Fruit fly (Drosophila melanogaster) whole organism, wandering third instar larva: Measurements from ENCODE around the gene CG32988.
A peak's percentile ranks its signal among the peaks of the same experiment; 100 is the strongest.

Experiments
- CG9705 ChIP-seq: fragments of 200-800 bp; sonication (Bioruptor generic); optimal IDR thresholded peaks from 2 replicates; lab custom pipeline; 2018; ENCODE audit warnings: missing biosample characterization, mild to moderate bottlenecking, missing genetic modification characterization
- Dif ChIP-seq: fragments of 200-275, 200-300 bp; sonication (Bioruptor generic); optimal IDR thresholded peaks from 2 replicates; lab custom pipeline; 2018; ENCODE audit warnings: missing biosample characterization, missing genetic modification characterization; ENCODE audit not compliant: partially characterized antibody
- GATAd ChIP-seq: sonication (Bioruptor generic); optimal IDR thresholded peaks from 2 replicates; lab custom pipeline; 2016; ENCODE audit warnings: missing biosample characterization, missing genetic modification characterization
- HLH106 ChIP-seq: fragments of 200-800 bp; optimal IDR thresholded peaks from 3 replicates; lab custom pipeline; 2019; ENCODE audit warnings: missing biosample characterization, mild to moderate bottlenecking, missing genetic modification characterization, moderate library complexity
- Hnf4 ChIP-seq: fragments of 200-800 bp; sonication (Bioruptor generic); optimal IDR thresholded peaks from 2 replicates; lab custom pipeline; 2016; ENCODE audit warnings: missing biosample characterization, mild to moderate bottlenecking, missing genetic modification characterization
- Hr83 ChIP-seq: fragments of 200-300 bp; sonication (Bioruptor generic); optimal IDR thresholded peaks from 2 replicates; lab custom pipeline; 2016; ENCODE audit warnings: missing biosample characterization, mild to moderate bottlenecking, missing genetic modification characterization, moderate library complexity; ENCODE audit not compliant: poor library complexity, severe bottlenecking
- N ChIP-seq: fragments of >200 bp; optimal IDR thresholded peaks from 2 replicates; lab custom pipeline; 2018; ENCODE audit warnings: missing biosample characterization, missing external identifiers, missing genetic modification characterization
- OdsH ChIP-seq: fragments of 200-800 bp; sonication (Bioruptor generic); optimal IDR thresholded peaks from 2 replicates; lab custom pipeline; 2016; ENCODE audit warnings: missing biosample characterization, mild to moderate bottlenecking, missing genetic modification characterization
- Rel ChIP-seq, 2 experiments: fragments of 200-800 bp; sonication (Bioruptor generic) in 1 of 2; optimal IDR thresholded peaks; 2 replicates in 1 of 2; 3 replicates in 1 of 2; lab custom pipeline; 2016 to 2019; ENCODE audit warnings: mild to moderate bottlenecking in 2 of 2, missing biosample characterization in 2 of 2, missing genetic modification characterization in 2 of 2, moderate library complexity in 1 of 2
- Sp1 ChIP-seq: fragments of 200-800 bp; sonication (Bioruptor generic); optimal IDR thresholded peaks from 3 replicates; lab custom pipeline; 2019; ENCODE audit warnings: missing biosample characterization, mild to moderate bottlenecking, missing genetic modification characterization, moderate library complexity
- Vsx2 ChIP-seq: fragments of 200-300, 225-300 bp; sonication (Bioruptor generic); optimal IDR thresholded peaks from 2 replicates; lab custom pipeline; 2018; ENCODE audit warnings: missing biosample characterization, missing genetic modification characterization; ENCODE audit not compliant: partially characterized antibody
- br ChIP-seq: fragments of 200-800 bp; sonication (Bioruptor generic); optimal IDR thresholded peaks from 2 replicates; lab custom pipeline; 2016; ENCODE audit warnings: missing biosample characterization, missing genetic modification characterization
- brk ChIP-seq: fragments of 200-800 bp; sonication (Bioruptor generic); optimal IDR thresholded peaks from 2 replicates; lab custom pipeline; 2016; ENCODE audit warnings: missing biosample characterization, mild to moderate bottlenecking, missing genetic modification characterization
- dl ChIP-seq, 2 experiments: fragments of 175-275, 200-275 bp in 1 of 2; fragments of 200-275 bp in 1 of 2; sonication (Bioruptor generic); optimal IDR thresholded peaks; lab custom pipeline; 2018; ENCODE audit warnings: mild to moderate bottlenecking in 2 of 2, missing biosample characterization in 2 of 2, missing genetic modification characterization in 2 of 2, moderate library complexity in 2 of 2; ENCODE audit not compliant: partially characterized antibody in 2 of 2, insufficient read depth in 1 of 2
- dmrt93B ChIP-seq: fragments of 200-800 bp; sonication (Bioruptor generic); optimal IDR thresholded peaks from 2 replicates; lab custom pipeline; 2018; ENCODE audit warnings: missing biosample characterization, mild to moderate bottlenecking, missing genetic modification characterization
- ey ChIP-seq: fragments of 200-800 bp; sonication (Bioruptor generic); optimal IDR thresholded peaks from 2 replicates; lab custom pipeline; 2016; ENCODE audit warnings: missing biosample characterization, missing genetic modification characterization
- foxo ChIP-seq, 2 experiments: fragments of 200-800 bp; sonication (Bioruptor generic); optimal IDR thresholded peaks; 2 replicates in 1 of 2; 3 replicates in 1 of 2; lab custom pipeline; 2016 to 2017; ENCODE audit warnings: missing biosample characterization in 2 of 2, missing genetic modification characterization in 2 of 2
- fru ChIP-seq: fragments of 200-800 bp; sonication (Bioruptor generic); optimal IDR thresholded peaks from 3 replicates; lab custom pipeline; 2016; ENCODE audit warnings: missing biosample characterization, mild to moderate bottlenecking, missing genetic modification characterization
- h ChIP-seq: fragments of 200-800 bp; sonication (Bioruptor generic); optimal IDR thresholded peaks from 3 replicates; lab custom pipeline; 2016; ENCODE audit warnings: missing biosample characterization, mild to moderate bottlenecking, missing genetic modification characterization
- lola ChIP-seq: fragments of >200 bp; optimal IDR thresholded peaks from 2 replicates; lab custom pipeline; 2017; ENCODE audit warnings: missing biosample characterization, missing genetic modification characterization
- pan ChIP-seq: fragments of >200 bp; optimal IDR thresholded peaks from 2 replicates; lab custom pipeline; 2017
- psq ChIP-seq: fragments of 200-800 bp; sonication (Bioruptor generic); optimal IDR thresholded peaks from 3 replicates; lab custom pipeline; 2017; ENCODE audit warnings: missing biosample characterization, mild to moderate bottlenecking, missing genetic modification characterization, moderate library complexity
- rgr ChIP-seq: fragments of 200-800 bp; sonication (Bioruptor generic); optimal IDR thresholded peaks from 3 replicates; lab custom pipeline; 2016; ENCODE audit warnings: missing biosample characterization, mild to moderate bottlenecking, missing genetic modification characterization
- sage ChIP-seq: fragments of 200-800 bp; sonication (Bioruptor generic); optimal IDR thresholded peaks from 2 replicates; lab custom pipeline; 2016; ENCODE audit warnings: missing biosample characterization, mild to moderate bottlenecking, missing genetic modification characterization
- sv ChIP-seq: fragments of 200-800 bp; sonication (Bioruptor generic); optimal IDR thresholded peaks from 3 replicates; lab custom pipeline; 2016; ENCODE audit warnings: missing biosample characterization, missing genetic modification characterization
- usp ChIP-seq: fragments of >200 bp; optimal IDR thresholded peaks from 2 replicates; lab custom pipeline; 2017; ENCODE audit warnings: missing biosample characterization, missing genetic modification characterization
- woc ChIP-seq: sonication (Bioruptor generic); optimal IDR thresholded peaks from 2 replicates; lab custom pipeline; 2016; ENCODE audit warnings: missing biosample characterization, mild to moderate bottlenecking, missing genetic modification characterization

The CG32988 gene

DNA sequence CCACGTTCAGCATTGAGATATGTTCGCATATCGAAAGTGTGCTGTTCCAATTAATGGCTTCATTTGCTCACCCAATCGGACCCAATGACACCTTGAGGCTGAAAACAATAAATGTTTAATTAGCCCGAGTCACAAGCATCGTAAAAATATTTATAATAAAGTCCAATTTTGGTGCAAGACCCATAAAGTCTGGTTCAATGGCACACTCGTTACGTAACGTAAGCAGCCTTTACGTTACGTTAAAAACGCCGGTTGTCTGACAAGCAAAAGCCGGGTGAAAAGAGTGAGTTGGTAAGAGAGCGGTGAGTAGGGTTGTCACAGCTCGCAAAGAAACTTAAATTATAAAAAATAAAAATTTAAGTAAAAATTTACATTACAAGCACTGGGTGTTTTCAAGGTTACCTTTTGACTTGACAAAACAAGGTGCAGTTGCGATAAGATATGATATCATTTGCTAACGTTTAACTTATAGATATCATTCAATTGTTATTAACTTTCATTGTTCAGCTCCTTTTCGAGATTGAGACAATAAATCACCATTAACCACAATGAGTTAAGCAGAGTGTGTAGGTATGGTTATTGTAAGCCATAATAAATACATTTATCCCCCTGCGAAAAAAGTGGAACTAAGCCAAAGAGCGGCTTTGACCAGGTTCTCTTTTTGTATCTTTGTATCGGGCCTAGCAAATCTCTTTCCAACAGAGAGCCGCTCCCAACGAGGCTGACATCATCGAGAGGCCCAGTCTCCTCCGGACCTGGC lies 33.5 kb downstream of the CG32988 start (continued):
- peak; percentile 45 to 77 for TF ChIP-seq dl (GFP tag; optimal IDR thresholded peaks at IDR 0.05; lab: Kevin White, UChicago; ENCODE audit: insufficient read depth in 1 of 2, partially characterized antibody in 2 of 2)
- peak; percentile 15 for TF ChIP-seq Hnf4
- TF ChIP-seq dmrt93B (GFP tag; lab: Kevin White, UChicago): peak; percentile 45
- TF ChIP-seq Dif (GFP tag; lab: Kevin White, UChicago): peak; percentile 49
- no peak for TF ChIP-seq GATAd (GFP tag; lab: Kevin White, UChicago)

DNA sequence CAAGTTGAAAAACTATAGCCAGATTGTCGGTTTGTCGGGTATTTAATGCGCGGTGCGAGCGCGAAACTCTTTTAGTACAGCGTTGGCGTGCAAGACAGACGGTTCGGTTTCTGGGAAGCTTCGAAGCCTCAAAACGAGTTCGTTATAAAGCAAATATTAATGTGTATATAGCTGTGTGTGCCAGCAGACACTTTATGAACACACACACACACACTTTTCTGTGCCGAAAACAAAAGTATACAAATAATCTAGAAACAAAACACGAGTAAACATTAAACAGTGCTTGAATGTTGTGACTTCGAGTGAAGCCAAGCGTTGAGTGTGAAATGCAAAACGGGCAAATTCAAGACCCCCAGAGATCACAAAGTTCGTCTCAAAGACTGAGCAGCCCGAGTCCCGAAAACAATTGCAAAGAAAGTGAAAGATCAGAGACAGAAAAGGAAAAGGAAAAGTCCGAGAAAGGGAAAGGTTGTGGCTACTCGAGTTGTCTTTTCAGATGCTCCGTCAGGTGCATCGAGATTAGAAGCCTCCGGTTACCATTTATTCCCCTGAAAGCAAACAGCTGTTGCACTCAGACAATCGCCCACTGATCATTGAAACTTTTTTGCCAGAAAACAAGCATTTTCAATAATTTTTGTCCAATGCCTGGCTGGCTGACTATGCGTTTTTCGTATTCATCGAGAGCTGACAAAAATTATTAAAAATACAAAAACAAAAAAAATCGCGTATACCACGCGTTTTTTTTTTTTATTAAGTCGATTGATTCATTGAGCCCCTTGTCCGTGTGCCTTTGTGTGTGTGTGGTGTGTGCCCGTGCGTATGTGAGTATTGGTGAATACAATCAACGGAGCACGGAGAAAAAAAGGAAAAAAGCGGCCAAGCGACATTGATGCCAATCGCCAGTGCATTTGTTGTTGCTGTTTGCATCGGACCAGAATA lies 34.3 kb downstream of the CG32988 start, which contains the start of gene CG34398:
CG34398 (plus strand) TSS at position 73 of the 939 bp plus-strand sequence.
- TF ChIP-seq woc (peak; percentile 3), sage (GFP tag; lab: Kevin White, UChicago) (peak; percentile 58), Hr83 (GFP tag; lab: Kevin White, UChicago) (peak; percentile 53), OdsH (GFP tag; lab: Kevin White, UChicago) (no peak), Vsx2 (GFP tag; lab: Kevin White, UChicago) (peak; percentile 18)
- TF ChIP-seq, all 38 proteins: peak for 4

- no peak for TF ChIP-seq h (GFP tag; lab: Kevin White, UChicago)
These were observed 37.2 kb downstream of the CG32988 start for dm6 chr2L:8901882-8902281.

DNA sequence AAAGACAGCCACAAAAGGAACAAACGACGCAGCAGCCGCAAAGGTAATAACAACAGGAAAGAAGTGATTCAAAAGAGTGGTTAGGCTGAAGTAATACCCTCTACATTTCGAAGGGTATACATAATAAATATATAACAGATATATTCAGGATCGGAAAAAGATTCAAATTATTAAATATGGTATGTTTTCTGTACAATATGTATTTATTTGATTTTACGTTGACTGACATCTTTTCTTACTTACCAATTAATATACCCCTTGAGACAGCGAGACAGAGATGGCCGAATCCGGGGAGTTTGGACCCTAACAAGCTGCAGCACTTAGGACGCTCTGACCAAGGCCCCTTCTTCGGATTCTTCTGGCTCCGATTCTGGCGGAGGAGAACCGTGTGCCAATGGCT lies 41.6 kb downstream of the CG32988 start:
- TF ChIP-seq OdsH (GFP tag; lab: Kevin White, UChicago) (peak; percentile 44), CG9705 (GFP tag; lab: Kevin White, UChicago) (no peak), HLH106 (tag; lab: Kevin White, UChicago) (peak; percentile 40), dl (GFP tag; optimal IDR thresholded peaks at IDR 0.05; lab: Kevin White, UChicago; ENCODE audit: insufficient read depth in 1 of 2, partially characterized antibody in 2 of 2) (no peak), Rel (GFP tag; optimal IDR thresholded peaks at IDR 0.05; lab: Kevin White, UChicago) (no peak), Rel (tag; optimal IDR thresholded peaks at IDR 0.05; lab: Kevin White, UChicago) (no peak), Hnf4 (peak; percentile 15), Dif (GFP tag; lab: Kevin White, UChicago) (no peak), rgr (GFP tag; lab: Kevin White, UChicago) (peak; percentile 40), br (GFP tag; lab: Kevin White, UChicago) (peak; percentile 30), sv (no peak), dmrt93B (GFP tag; lab: Kevin White, UChicago) (no peak), lola (GFP tag; lab: Kevin White, UChicago) (no peak), psq (peak; percentile 47), pan (no peak), fru (GFP tag; lab: Kevin White, UChicago) (peak; percentile 37), ey (GFP tag; lab: Kevin White, UChicago) (peak; percentile 35), N (GFP tag; lab: Kevin White, UChicago) (no peak), usp (no peak), foxo (GFP tag; optimal IDR thresholded peaks at IDR 0.05; lab: Kevin White, UChicago) (peak in 1 of 2 experiments; percentile 46), Sp1 (peak; percentile 21), woc (peak; percentile 50), h (GFP tag; lab: Kevin White, UChicago) (peak; percentile 57), brk (GFP tag; lab: Kevin White, UChicago) (peak; percentile 29)
